Worm (Caenorhabditis elegans): ENCODE results near the gene klp-18.

- TF ChIP-seq dao-5 (tag; optimal IDR thresholded peaks at IDR 0.05) (no peak), W03F9.2 (tag; optimal IDR thresholded peaks at IDR 0.05) (no peak)
Observed at ce11 chrIV:7049672-7050206, 9.7 kb downstream of the klp-18 start, which contains the start of gene nhr-105.
